Fruit fly (Drosophila melanogaster): ENCODE results near the gene CG16890.

DNA sequence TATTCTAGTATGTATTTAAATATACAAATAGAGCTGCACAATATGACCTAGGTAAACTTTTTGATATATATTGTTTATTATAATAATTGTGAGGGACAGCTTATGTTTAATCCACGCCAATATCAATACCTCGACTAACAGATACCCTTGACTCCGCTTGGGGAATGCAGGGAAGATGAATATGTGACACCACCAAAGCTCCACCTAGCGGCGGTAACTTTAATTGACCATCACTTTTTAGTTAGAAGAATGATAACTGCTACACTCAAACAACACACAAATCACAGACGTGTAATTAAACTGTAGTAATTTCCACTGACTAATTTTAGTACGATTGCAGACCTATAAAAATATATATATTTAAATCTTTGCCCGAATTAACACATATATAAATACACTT is 21.0 kb downstream of the CG16890 start:
- TF ChIP-seq EcR (GFP tag; optimal IDR thresholded peaks at IDR 0.05) (no peak), fd96Ca (GFP tag; IDR thresholded peaks at IDR 0.05) (no peak), CG14655 (GFP tag; optimal IDR thresholded peaks at IDR 0.05) (no peak), CG17806 (tag; optimal IDR thresholded peaks at IDR 0.05) (no peak), Ets98B (GFP tag; IDR thresholded peaks at IDR 0.05) (no peak), CG13204 (GFP tag; optimal IDR thresholded peaks at IDR 0.05) (no peak), gl (tag; optimal IDR thresholded peaks at IDR 0.05) (no peak), CG10348 (GFP tag; IDR thresholded peaks at IDR 0.05) (no peak), Pif1A (GFP tag; optimal IDR thresholded peaks at IDR 0.05) (no peak), CG15710 (tag; optimal IDR thresholded peaks at IDR 0.05) (no peak), Snoo (tag; optimal IDR thresholded peaks at IDR 0.05) (no peak)
